Fruit fly (Drosophila melanogaster) whole organism, prepupa: ENCODE measurements around the gene ebd2.
A peak's percentile ranks its signal among the peaks of the same experiment; 100 is the strongest.

Experiments used
- Blimp-1 ChIP-seq: fragments of 200-800 bp; sonication (Bioruptor generic); optimal IDR thresholded peaks from 3 replicates; lab custom pipeline; 2017; ENCODE audit warnings: missing biosample characterization, missing genetic modification characterization, mild to moderate bottlenecking, moderate library complexity, missing genetic modification reagents
- CG10631 ChIP-seq: fragments of 200-800 bp; sonication (Bioruptor generic); optimal IDR thresholded peaks from 2 replicates; lab custom pipeline; 2016; ENCODE audit warnings: missing biosample characterization, missing genetic modification characterization
- CG10669 ChIP-seq: fragments of 200-800 bp; sonication (Bioruptor generic); optimal IDR thresholded peaks from 3 replicates; lab custom pipeline; 2018; ENCODE audit warnings: missing biosample characterization, mild to moderate bottlenecking, missing genetic modification characterization, moderate library complexity
- CG3032 ChIP-seq: fragments of 200-800 bp; optimal IDR thresholded peaks from 2 replicates; lab custom pipeline; 2019; ENCODE audit warnings: missing biosample characterization, mild to moderate bottlenecking, missing genetic modification characterization, moderate library complexity
- CG31627 ChIP-seq: fragments of 200-800 bp; sonication (Bioruptor generic); optimal IDR thresholded peaks from 3 replicates; lab custom pipeline; 2016; ENCODE audit warnings: missing biosample characterization, missing genetic modification characterization
- CG34406 ChIP-seq: fragments of 200-800 bp; sonication (Bioruptor generic); optimal IDR thresholded peaks from 3 replicates; lab custom pipeline; 2016; ENCODE audit warnings: missing biosample characterization, missing genetic modification characterization
- CG3919 ChIP-seq: fragments of 200-800 bp; sonication (Bioruptor generic); optimal IDR thresholded peaks from 3 replicates; lab custom pipeline; 2016; ENCODE audit warnings: missing biosample characterization, missing genetic modification characterization
- CG4318 ChIP-seq: fragments of 200-800 bp; sonication (Bioruptor generic); optimal IDR thresholded peaks from 3 replicates; lab custom pipeline; 2017; ENCODE audit warnings: missing biosample characterization, mild to moderate bottlenecking, missing genetic modification characterization
- CG6276 ChIP-seq: fragments of 200-800 bp; sonication (Bioruptor generic); optimal IDR thresholded peaks from 2 replicates; lab custom pipeline; 2017; ENCODE audit warnings: missing biosample characterization, mild to moderate bottlenecking, missing genetic modification characterization
- CG6792 ChIP-seq: fragments of 200-800 bp; sonication (Bioruptor generic); optimal IDR thresholded peaks from 3 replicates; lab custom pipeline; 2016; ENCODE audit warnings: missing biosample characterization, missing genetic modification characterization
- CG6808 ChIP-seq: fragments of 200-800 bp; sonication (Bioruptor generic); optimal IDR thresholded peaks from 3 replicates; lab custom pipeline; 2017; ENCODE audit warnings: missing biosample characterization, missing genetic modification characterization, mild to moderate bottlenecking, moderate library complexity, missing genetic modification reagents
- CG7368 ChIP-seq: fragments of 200-800 bp; sonication (Bioruptor generic); optimal IDR thresholded peaks from 3 replicates; lab custom pipeline; 2016; ENCODE audit warnings: missing biosample characterization, missing genetic modification characterization
- CG8119 ChIP-seq: fragments of 200-800 bp; sonication (Bioruptor generic); IDR thresholded peaks from 3 replicates; pipeline ENCODE4 v1.3.6; 2022; ENCODE audit warnings: missing biosample characterization, missing genetic modification characterization
- CG8319 ChIP-seq: fragments of 200-800 bp; sonication (Bioruptor generic); optimal IDR thresholded peaks from 3 replicates; lab custom pipeline; 2016; ENCODE audit warnings: missing biosample characterization, missing genetic modification characterization
- CG8632 ChIP-seq: fragments of 200-800 bp; sonication (Bioruptor generic); optimal IDR thresholded peaks from 3 replicates; lab custom pipeline; 2016; ENCODE audit warnings: missing biosample characterization, missing genetic modification characterization
- CG9139 ChIP-seq: fragments of 200-800 bp; sonication (Bioruptor generic); optimal IDR thresholded peaks from 3 replicates; lab custom pipeline; 2017; ENCODE audit warnings: missing biosample characterization, mild to moderate bottlenecking, missing genetic modification characterization
- Eip78C ChIP-seq: fragments of 200-800 bp; sonication (Bioruptor generic); peaks from one replicate; lab custom pipeline; 2016; ENCODE audit warnings: missing biosample characterization, missing genetic modification characterization
- Ets96B ChIP-seq: fragments of 200-800 bp; optimal IDR thresholded peaks from 2 replicates; lab custom pipeline; 2019; ENCODE audit warnings: missing biosample characterization, mild to moderate bottlenecking, missing genetic modification characterization, moderate library complexity
- Gug ChIP-seq: fragments of 200-800 bp; sonication (Bioruptor generic); IDR thresholded peaks from 2 replicates; pipeline ENCODE4 v1.3.6; 2022; ENCODE audit warnings: missing biosample characterization, missing genetic modification characterization
- Hr38 ChIP-seq: sonication (Bioruptor generic); optimal IDR thresholded peaks from 2 replicates; lab custom pipeline; 2016; ENCODE audit warnings: missing biosample characterization, missing genetic modification characterization
- Hr39 ChIP-seq: fragments of 200-800 bp; sonication (Bioruptor generic); optimal IDR thresholded peaks from 2 replicates; lab custom pipeline; 2016; ENCODE audit warnings: missing biosample characterization, missing genetic modification characterization
- Hr4 ChIP-seq: fragments of 200-800 bp; sonication (Bioruptor generic); optimal IDR thresholded peaks from 3 replicates; lab custom pipeline; 2016; ENCODE audit warnings: missing biosample characterization, missing genetic modification characterization
- Lpt ChIP-seq: fragments of 200-800 bp; sonication (Bioruptor generic); optimal IDR thresholded peaks from 3 replicates; lab custom pipeline; 2016; ENCODE audit warnings: missing biosample characterization, missing genetic modification characterization
- OdsH ChIP-seq: fragments of 200-800 bp; sonication (Bioruptor generic); optimal IDR thresholded peaks from 3 replicates; lab custom pipeline; 2016; ENCODE audit warnings: missing biosample characterization, missing genetic modification characterization
- Sox102F ChIP-seq: fragments of 200-800 bp; sonication (Bioruptor generic); optimal IDR thresholded peaks from 2 replicates; lab custom pipeline; 2016; ENCODE audit warnings: missing biosample characterization, mild to moderate bottlenecking, missing genetic modification characterization
- acj6 ChIP-seq: fragments of 200-800 bp; sonication (Bioruptor generic); optimal IDR thresholded peaks from 3 replicates; lab custom pipeline; 2016; ENCODE audit warnings: missing biosample characterization, missing genetic modification characterization
- dsx ChIP-seq: fragments of 200-800 bp; optimal IDR thresholded peaks from 3 replicates; lab custom pipeline; 2019; ENCODE audit warnings: missing biosample characterization, mild to moderate bottlenecking, missing genetic modification characterization, moderate library complexity; ENCODE audit not compliant: poor library complexity, severe bottlenecking
- eg ChIP-seq: fragments of 200-800 bp; sonication (Bioruptor generic); IDR thresholded peaks from 3 replicates; pipeline ENCODE4 v1.3.6; 2022; ENCODE audit warnings: missing biosample characterization, missing genetic modification characterization
- fd59A ChIP-seq: fragments of 200-800 bp; sonication (Bioruptor generic); optimal IDR thresholded peaks from 2 replicates; lab custom pipeline; 2017; ENCODE audit warnings: missing biosample characterization, mild to moderate bottlenecking, missing genetic modification characterization, missing genetic modification reagents
- fkh ChIP-seq: fragments of 200-800 bp; sonication (Bioruptor generic); optimal IDR thresholded peaks from 3 replicates; lab custom pipeline; 2017; ENCODE audit warnings: missing biosample characterization, mild to moderate bottlenecking, missing genetic modification characterization, moderate library complexity
- lz ChIP-seq: fragments of 200-800 bp; sonication (Bioruptor generic); optimal IDR thresholded peaks from 3 replicates; lab custom pipeline; 2016; ENCODE audit warnings: missing biosample characterization, missing genetic modification characterization
- pdm3 ChIP-seq: fragments of 200-800 bp; sonication (Bioruptor generic); optimal IDR thresholded peaks from 3 replicates; lab custom pipeline; 2016; ENCODE audit warnings: missing biosample characterization, missing genetic modification characterization
- spab ChIP-seq: fragments of 200-800 bp; sonication (Bioruptor generic); optimal IDR thresholded peaks from 2 replicates; lab custom pipeline; 2017; ENCODE audit warnings: missing biosample characterization, mild to moderate bottlenecking, missing genetic modification characterization, missing genetic modification reagents
- svp ChIP-seq: fragments of 200-800 bp; sonication (Bioruptor generic); peaks from one replicate; lab custom pipeline; 2016; ENCODE audit warnings: missing biosample characterization, missing genetic modification characterization
- topi ChIP-seq: fragments of 200-800 bp; sonication (Bioruptor generic); optimal IDR thresholded peaks from 3 replicates; lab custom pipeline; 2016; ENCODE audit warnings: missing biosample characterization, missing genetic modification characterization

ebd2 gene

DNA sequence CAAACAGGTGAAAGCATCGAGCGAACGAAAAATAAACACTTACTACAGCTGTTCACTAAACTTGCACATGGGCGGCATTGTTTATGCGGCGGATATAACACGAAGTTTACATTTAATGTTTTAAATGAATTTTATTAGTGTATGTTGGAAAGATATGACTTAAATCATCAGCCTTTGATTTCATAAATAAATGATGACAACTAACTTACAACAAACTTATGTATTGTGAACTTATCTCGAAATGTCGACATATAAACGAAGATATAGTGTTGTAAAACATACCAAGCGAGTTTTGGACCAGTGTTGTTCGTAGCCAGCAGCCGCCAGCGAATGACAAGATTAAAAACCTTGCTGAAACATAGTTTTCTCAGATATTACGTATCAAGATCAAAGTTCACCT is 44.7 kb downstream of the ebd2 start, which contains the start of the genes CG11309 and CG7632 (continued):
- peak; percentile 99 for TF ChIP-seq CG8119 (GFP tag; lab: Robert Waterston, UW)
- peak; percentile 96 for TF ChIP-seq CG4318 (GFP tag; lab: Kevin White, UChicago)
- TF ChIP-seq Hr4 (GFP tag; lab: Kevin White, UChicago), result peak; percentile 99
- TF ChIP-seq CG10631 (GFP tag; lab: Kevin White, UChicago), result peak; percentile 99
- TF ChIP-seq Hr38 (GFP tag; lab: Kevin White, UChicago), result peak; percentile 78
- TF ChIP-seq Lpt (GFP tag; lab: Kevin White, UChicago), result peak; percentile 99
- peak; percentile 100 for TF ChIP-seq Sox102F (GFP tag; lab: Kevin White, UChicago)
- peak; percentile 99 for TF ChIP-seq lz (GFP tag; lab: Kevin White, UChicago)
- peak; percentile 100 for TF ChIP-seq svp (GFP tag; lab: Kevin White, UChicago)
- TF ChIP-seq CG6808, result peak; percentile 99
- peak; percentile 98 for TF ChIP-seq Hr39 (GFP tag; lab: Kevin White, UChicago)
- TF ChIP-seq topi, result peak; percentile 99
- peak; percentile 99 for TF ChIP-seq acj6 (GFP tag; lab: Kevin White, UChicago)
- peak; percentile 99 for TF ChIP-seq fd59A (GFP tag; lab: Kevin White, UChicago)
- TF ChIP-seq Gug (GFP tag; lab: Robert Waterston, UW), result peak; percentile 98

dm6 chr3L:21303659-21304058 is 45.4 kb downstream of the ebd2 start:
- TF ChIP-seq CG7368 (GFP tag; lab: Kevin White, UChicago), result no peak

DNA sequence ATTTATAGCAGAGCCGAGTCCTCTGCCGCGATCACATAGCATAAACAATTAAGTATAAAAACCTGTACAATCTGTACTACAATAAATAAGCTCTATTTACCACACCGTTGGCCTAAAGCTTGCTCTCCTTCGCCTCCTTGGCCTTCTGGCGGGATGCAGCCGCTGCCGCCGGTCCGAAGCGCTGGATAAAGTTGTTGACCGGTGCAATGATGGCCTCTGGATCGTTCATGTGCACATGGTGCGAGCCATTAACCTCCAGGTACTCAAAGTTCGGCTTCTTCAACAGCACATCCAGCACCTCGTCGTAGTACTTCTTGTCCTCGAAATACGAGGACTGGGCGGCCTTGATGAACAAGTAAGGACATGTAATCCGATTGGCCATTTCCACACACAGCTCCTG is 46.6 kb downstream of the ebd2 start:
- TF ChIP-seq dsx, result no peak
- TF ChIP-seq pdm3 (GFP tag; lab: Kevin White, UChicago), result no peak
- TF ChIP-seq OdsH, result no peak
- TF ChIP-seq eg (GFP tag; lab: Robert Waterston, UW), result no peak
- no peak for TF ChIP-seq CG9139 (GFP tag; lab: Kevin White, UChicago)

DNA sequence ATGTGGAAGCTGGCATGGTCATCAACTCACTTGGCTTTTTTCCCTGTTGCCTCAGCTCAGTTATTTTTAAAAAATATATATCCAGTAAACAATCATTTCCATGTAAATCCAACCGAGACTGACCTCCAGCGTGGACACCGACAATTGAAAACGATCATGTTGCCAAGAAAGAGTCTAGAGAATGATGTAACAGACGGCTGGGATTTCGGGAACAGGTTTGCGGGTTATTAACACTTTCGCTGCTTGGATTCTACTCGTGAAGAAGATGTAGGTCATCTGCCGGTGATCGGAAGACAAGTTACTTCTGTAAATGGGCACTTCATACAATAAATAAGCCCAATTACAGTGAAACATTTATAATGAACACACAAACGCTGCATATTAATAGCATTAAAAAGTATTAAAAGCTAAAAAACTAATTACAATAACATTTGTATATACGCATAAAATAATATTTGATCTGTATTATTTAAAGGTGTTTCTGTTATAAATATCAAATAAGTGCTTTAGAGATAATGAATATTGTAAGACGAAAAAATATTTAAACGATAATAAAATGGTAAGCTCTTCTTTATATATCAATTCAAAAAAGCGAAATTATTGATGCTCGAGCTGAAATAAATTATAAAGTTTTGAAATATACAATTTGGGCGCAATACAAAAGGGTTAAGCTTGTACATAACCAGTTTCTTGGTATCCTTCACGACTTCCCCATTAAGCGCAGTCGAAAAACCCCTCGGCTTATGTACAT is 47.2 kb downstream of the ebd2 start:
- TF ChIP-seq CG8319 (GFP tag; lab: Kevin White, UChicago), result no peak
- TF ChIP-seq fkh (GFP tag; lab: Kevin White, UChicago), result no peak
- no peak for TF ChIP-seq Hr4 (GFP tag; lab: Kevin White, UChicago)
- peak; percentile 18 for TF ChIP-seq dsx
- TF ChIP-seq CG10669 (GFP tag; lab: Kevin White, UChicago), result peak; percentile 3
- peak; percentile 4 for TF ChIP-seq CG6792
- TF ChIP-seq CG31627 (GFP tag; lab: Kevin White, UChicago), result no peak
- TF ChIP-seq CG3032 (tag; lab: Kevin White, UChicago), result peak; percentile 45
- TF ChIP-seq Ets96B (tag; lab: Kevin White, UChicago), result peak; percentile 38
- TF ChIP-seq Blimp-1 (GFP tag; lab: Kevin White, UChicago), result peak; percentile 85
- peak; percentile 31 for TF ChIP-seq CG3919 (GFP tag; lab: Kevin White, UChicago)
- TF ChIP-seq CG6276 (GFP tag; lab: Kevin White, UChicago), result no peak
- TF ChIP-seq pdm3 (GFP tag; lab: Kevin White, UChicago), result peak; percentile 18
- no peak for TF ChIP-seq CG34406 (GFP tag; lab: Kevin White, UChicago)
- no peak for TF ChIP-seq spab (GFP tag; lab: Kevin White, UChicago)
- TF ChIP-seq CG6808, result peak; percentile 15
- peak; percentile 86 for TF ChIP-seq Eip78C (GFP tag; lab: Kevin White, UChicago)
- peak; percentile 18 for TF ChIP-seq CG8632 (GFP tag; lab: Kevin White, UChicago)
- TF ChIP-seq, all 60 proteins: peak for 11
